Worm (Caenorhabditis elegans) whole organism, midembryonic: ENCODE measurements around the gene F59E12.9.

ENCODE experiments used
- T22C8.4 ChIP-seq: fragments of 200-800 bp; sonication (Bioruptor generic); IDR thresholded peaks from 2 replicates; pipeline ENCODE4 v1.3.6; 2022; ENCODE audit warnings: missing genetic modification characterization, missing compliant biosample characterization
- cog-1 ChIP-seq: sonication (generic microtip); optimal IDR thresholded peaks from 2 replicates; lab custom pipeline; 2016; ENCODE audit warnings: missing genetic modification characterization, missing compliant biosample characterization
- flt-1 ChIP-seq: fragments of 200-800 bp; sonication (Bioruptor generic); IDR thresholded peaks from 2 replicates; pipeline ENCODE4 v1.3.6; 2022; ENCODE audit warnings: missing genetic modification characterization, missing compliant biosample characterization
- klf-2 ChIP-seq: fragments of 200-800 bp; sonication (Bioruptor generic); conservative IDR thresholded peaks from 2 replicates; pipeline ENCODE4 v1.3.6; 2022; ENCODE audit warnings: missing genetic modification reagents, missing genetic modification characterization, missing compliant biosample characterization
- med-1 ChIP-seq: sonication (generic microtip); optimal IDR thresholded peaks from 2 replicates; lab custom pipeline; 2017; ENCODE audit warnings: missing genetic modification characterization, mild to moderate bottlenecking, missing compliant biosample characterization, antibody characterized with exemption, missing genetic modification reagents; ENCODE audit not compliant: insufficient read depth
- ref-1 ChIP-seq: fragments of 200-800 bp; sonication (Bioruptor generic); conservative IDR thresholded peaks from 2 replicates; pipeline ENCODE4 v1.3.6; 2022; ENCODE audit warnings: missing genetic modification reagents, missing genetic modification characterization, missing compliant biosample characterization
- tab-1 ChIP-seq: fragments of 200-800 bp; sonication (Bioruptor generic); IDR thresholded peaks from 2 replicates; pipeline ENCODE4 v1.3.6; 2022; ENCODE audit warnings: missing genetic modification characterization, missing compliant biosample characterization
- ztf-23 ChIP-seq: fragments of 200-800 bp; sonication (Bioruptor generic); IDR thresholded peaks from 2 replicates; pipeline ENCODE4 v1.3.6; 2022; ENCODE audit warnings: missing genetic modification reagents, missing genetic modification characterization, missing compliant biosample characterization
- ztf-29 ChIP-seq: fragments of 200-800 bp; sonication (Bioruptor generic); IDR thresholded peaks from 2 replicates; pipeline ENCODE4 v1.3.6; 2022; ENCODE audit warnings: missing genetic modification reagents, missing genetic modification characterization, missing compliant biosample characterization

F59E12.9 gene

ce11 chrII:5665991-5666390 is 19.1 kb upstream of the F59E12.9 start, which contains the start of gene C25H3.16:
TSS of gene C25H3.16 (plus strand) at chrII:5666291.
- TF ChIP-seq ztf-29 (no peak), ztf-23 (no peak), ref-1 (GFP tag; lab: Robert Waterston, UW) (no peak), med-1 (no peak), cog-1 (tag; lab: Kevin White, UChicago) (no peak), T22C8.4 (GFP tag; lab: Robert Waterston, UW) (no peak), klf-2 (GFP tag; lab: Robert Waterston, UW) (no peak), flt-1 (GFP tag; lab: Robert Waterston, UW) (no peak), tab-1 (no peak)

- TF ChIP-seq ztf-29, result no peak
- no peak for TF ChIP-seq tab-1
These were observed 18.2 kb upstream of the F59E12.9 start, which contains the start of gene C25H3.15 for ce11 chrII:5665029-5665428. TSS of gene C25H3.15 (plus strand) at chrII:5665329.

ce11 chrII:5663180-5663791 is 16.4 kb upstream of the F59E12.9 start:
- TF ChIP-seq flt-1 (GFP tag; lab: Robert Waterston, UW) (no peak), med-1 (no peak), ztf-23 (no peak), T22C8.4 (GFP tag; lab: Robert Waterston, UW) (no peak)

- TF ChIP-seq ztf-29 (peak; percentile 95), cog-1 (tag; lab: Kevin White, UChicago) (peak; percentile 75), flt-1 (GFP tag; lab: Robert Waterston, UW) (peak; percentile 95), T22C8.4 (GFP tag; lab: Robert Waterston, UW) (peak; percentile 86), ztf-23 (peak; percentile 91), tab-1 (peak; percentile 85), med-1 (no peak), klf-2 (GFP tag; lab: Robert Waterston, UW) (peak; percentile 73), ref-1 (GFP tag; lab: Robert Waterston, UW) (peak; percentile 66)
These were observed 14.9 kb upstream of the F59E12.9 start for ce11 chrII:5661735-5662177.

ce11 chrII:5660736-5661734 is 14.2 kb upstream of the F59E12.9 start, which contains the start of the genes ift-43 and mdt-26:
TSS of gene ift-43 (minus strand) at chrII:5660786.
TSS of gene mdt-26 (plus strand) at chrII:5661181.
- TF ChIP-seq ref-1 (GFP tag; lab: Robert Waterston, UW) (0 out of 2 replicates have a peak, but pooled peaks have one; percentile 7), ztf-29 (peak; percentile 61; the same call in 1 of the 2 replicates), T22C8.4 (GFP tag; lab: Robert Waterston, UW) (peak; percentile 78), med-1 (peak; percentile 56), klf-2 (GFP tag; lab: Robert Waterston, UW) (peak; percentile 48; the same call in 1 of the 2 replicates), tab-1 (peak; percentile 76), cog-1 (tag; lab: Kevin White, UChicago) (peak; percentile 18), ztf-23 (peak; percentile 80), flt-1 (GFP tag; lab: Robert Waterston, UW) (peak; percentile 86)

ce11 chrII:5660155-5660554 is 13.3 kb upstream of the F59E12.9 start:
- no peak for TF ChIP-seq tab-1
- TF ChIP-seq klf-2 (GFP tag; lab: Robert Waterston, UW), result no peak
- TF ChIP-seq ref-1 (GFP tag; lab: Robert Waterston, UW), result no peak
- TF ChIP-seq ztf-29, result no peak

ce11 chrII:5659675-5660074 is 12.8 kb upstream of the F59E12.9 start, which contains the start of gene fut-3:
TSS of gene fut-3 (minus strand) at chrII:5659775.
- no peak for TF ChIP-seq ref-1 (GFP tag; lab: Robert Waterston, UW)
- TF ChIP-seq ztf-29, result no peak
- no peak for TF ChIP-seq cog-1 (tag; lab: Kevin White, UChicago)
- TF ChIP-seq klf-2 (GFP tag; lab: Robert Waterston, UW), result no peak
- TF ChIP-seq ztf-23, result no peak
- no peak for TF ChIP-seq tab-1
- no peak for TF ChIP-seq med-1
- TF ChIP-seq flt-1 (GFP tag; lab: Robert Waterston, UW), result no peak
- TF ChIP-seq T22C8.4 (GFP tag; lab: Robert Waterston, UW), result no peak

- no peak for TF ChIP-seq T22C8.4 (GFP tag; lab: Robert Waterston, UW)
- TF ChIP-seq med-1, result no peak
- TF ChIP-seq klf-2 (GFP tag; lab: Robert Waterston, UW), result no peak
- TF ChIP-seq tab-1, result no peak
- TF ChIP-seq ref-1 (GFP tag; lab: Robert Waterston, UW), result no peak
- TF ChIP-seq cog-1 (tag; lab: Kevin White, UChicago), result no peak
- no peak for TF ChIP-seq ztf-23
- no peak for TF ChIP-seq ztf-29
- TF ChIP-seq flt-1 (GFP tag; lab: Robert Waterston, UW), result no peak
These were observed 7.4 kb upstream of the F59E12.9 start, which contains the start of gene F59E12.1 for ce11 chrII:5654215-5654614. TSS of gene F59E12.1 (plus strand) at chrII:5654515.

- TF ChIP-seq T22C8.4 (GFP tag; lab: Robert Waterston, UW) (no peak), flt-1 (GFP tag; lab: Robert Waterston, UW) (no peak), klf-2 (GFP tag; lab: Robert Waterston, UW) (no peak), med-1 (no peak), tab-1 (no peak)
These were observed 5.5 kb upstream of the F59E12.9 start, which contains the start of gene bli-2 for ce11 chrII:5652334-5652733. TSS of gene bli-2 (minus strand) at chrII:5652434.
